Fruit fly (Drosophila melanogaster): ENCODE measurements around the gene CG34456.

CG34456 gene

dm6 chr3L:9402157-9402890, 40.4 kb downstream of the CG34456 start, which contains the start of gene eIF4E1 (continued):
- no peak for TF ChIP-seq E2f1 (GFP tag; IDR thresholded peaks at IDR 0.05)
- no peak for TF ChIP-seq Usf (GFP tag; optimal IDR thresholded peaks at IDR 0.05)
- TF ChIP-seq Ets65A (GFP tag) = peak; percentile 89
- no peak for TF ChIP-seq CG6272 (GFP tag; IDR thresholded peaks at IDR 0.05)
- peak; percentile 56 to 91 for TF ChIP-seq Pdp1 (GFP tag; optimal IDR thresholded peaks at IDR 0.05)
- TF ChIP-seq CG17829 (tag; optimal IDR thresholded peaks at IDR 0.05) = peak; percentile 73
- no peak for TF ChIP-seq Gsc (GFP tag; IDR thresholded peaks at IDR 0.05)
- peak; percentile 73 for TF ChIP-seq CG6791 (GFP tag; IDR thresholded peaks at IDR 0.05; ENCODE audit: partially characterized antibody)
- TF ChIP-seq gro (GFP tag; optimal IDR thresholded peaks at IDR 0.05) = peak; percentile 32
- TF ChIP-seq CG13624 (GFP tag; optimal IDR thresholded peaks at IDR 0.05) = peak; percentile 40
- TF ChIP-seq prd (optimal IDR thresholded peaks at IDR 0.05) = no peak
- no peak; the same call in 2 of the 3 replicates for TF ChIP-seq prd (GFP tag; IDR thresholded peaks at IDR 0.05)
- peak; percentile 3 for TF ChIP-seq ERR (GFP tag; optimal IDR thresholded peaks at IDR 0.05)
- TF ChIP-seq cas (GFP tag; IDR thresholded peaks at IDR 0.05) = no peak
- no peak for TF ChIP-seq CG2678 (tag; optimal IDR thresholded peaks at IDR 0.05)
- peak; percentile 8 for TF ChIP-seq bcd (GFP tag; optimal IDR thresholded peaks at IDR 0.05)
- peak; percentile 8 for TF ChIP-seq CG13775 (GFP tag; optimal IDR thresholded peaks at IDR 0.05)
- TF ChIP-seq HLH4C (GFP tag; IDR thresholded peaks at IDR 0.05; ENCODE audit: partially characterized antibody) = peak; percentile 57; the same call in 2 of the 3 replicates
- TF ChIP-seq hbn (GFP tag; IDR thresholded peaks at IDR 0.05; ENCODE audit: partially characterized antibody) = peak; percentile 57
- TF ChIP-seq CG15696 (tag; optimal IDR thresholded peaks at IDR 0.05) = peak; percentile 8
- TF ChIP-seq CG17912 (GFP tag; optimal IDR thresholded peaks at IDR 0.05) = peak; percentile 29
- peak; percentile 76 for TF ChIP-seq Scr (GFP tag; IDR thresholded peaks at IDR 0.05; ENCODE audit: partially characterized antibody)
- no peak for TF ChIP-seq CG12104 (GFP tag; optimal IDR thresholded peaks at IDR 0.05)
- TF ChIP-seq Dref (GFP tag; IDR thresholded peaks at IDR 0.05) = peak; percentile 92
- TF ChIP-seq row (GFP tag; IDR thresholded peaks at IDR 0.05) = peak; percentile 50
- no peak for TF ChIP-seq chm (GFP tag; IDR thresholded peaks at IDR 0.05)
- TF ChIP-seq slou (GFP tag; optimal IDR thresholded peaks at IDR 0.05) = peak; percentile 9
- peak; percentile 13 for TF ChIP-seq Hsf (GFP tag; optimal IDR thresholded peaks at IDR 0.05)
- TF ChIP-seq fd96Cb (tag; optimal IDR thresholded peaks at IDR 0.05) = no peak
- peak; percentile 91 for TF ChIP-seq CG9797 (GFP tag; optimal IDR thresholded peaks at IDR 0.05)
- TF ChIP-seq Xbp1 (GFP tag; optimal IDR thresholded peaks at IDR 0.05) = peak; percentile 46
- TF ChIP-seq Max (GFP tag; optimal IDR thresholded peaks at IDR 0.05) = peak; percentile 60
- TF ChIP-seq CG10462 (GFP tag; optimal IDR thresholded peaks at IDR 0.05) = peak; percentile 75
- peak; percentile 29; the same call in 1 of the 2 replicates for TF ChIP-seq sisA (GFP tag; IDR thresholded peaks at IDR 0.05)
- TF ChIP-seq NC2α (GFP tag; optimal IDR thresholded peaks at IDR 0.05) = no peak
- TF ChIP-seq Sin3A (optimal IDR thresholded peaks at IDR 0.05) = peak; percentile 89
- no peak for TF ChIP-seq Nf-YB (GFP tag; optimal IDR thresholded peaks at IDR 0.05)
- peak; percentile 33; the same call in 1 of the 4 replicates for TF ChIP-seq Gug (GFP tag; IDR thresholded peaks at IDR 0.05)
- TF ChIP-seq Trl (optimal IDR thresholded peaks at IDR 0.05) = peak in 1 of 2 experiments; percentile 74
- TF ChIP-seq Trl (GFP tag; optimal IDR thresholded peaks at IDR 0.05) = no peak
- peak; percentile 4; the same call in 1 of the 2 replicates for TF ChIP-seq stc (GFP tag; IDR thresholded peaks at IDR 0.05)
- peak; percentile 5 for TF ChIP-seq CG9876 (GFP tag; optimal IDR thresholded peaks at IDR 0.05)
- TF ChIP-seq pb (GFP tag; optimal IDR thresholded peaks at IDR 0.05) = peak; percentile 7
- TF ChIP-seq D19B (GFP tag; optimal IDR thresholded peaks at IDR 0.05) = no peak
- peak; percentile 74; the same call in 2 of the 3 replicates for TF ChIP-seq vnd (GFP tag; IDR thresholded peaks at IDR 0.05; ENCODE audit: partially characterized antibody)
- no peak for TF ChIP-seq lmd (GFP tag; IDR thresholded peaks at IDR 0.05)
- TF ChIP-seq amos (GFP tag; IDR thresholded peaks at IDR 0.05; ENCODE audit: partially characterized antibody) = peak; percentile 86
- no peak for TF ChIP-seq CG11723 (GFP tag; optimal IDR thresholded peaks at IDR 0.05)
- peak; percentile 2 for TF ChIP-seq B-H2 (GFP tag; optimal IDR thresholded peaks at IDR 0.05)
- no peak for TF ChIP-seq Meics (GFP tag; optimal IDR thresholded peaks at IDR 0.05)
- TF ChIP-seq usp (GFP tag; optimal IDR thresholded peaks at IDR 0.05) = no peak

Measured in whole organism, embryonic.